Fruit fly (Drosophila melanogaster) whole organism, larva: ENCODE data around the gene CG17637.

Experiments used
- noc ChIP-seq: fragments of 200-800 bp; sonication (Bioruptor generic); optimal IDR thresholded peaks from 3 replicates; lab custom pipeline; 2019; ENCODE audit warnings: missing biosample characterization, mild to moderate bottlenecking, missing genetic modification characterization, moderate library complexity

The CG17637 gene

dm6 chr3L:20516519-20517178, 12.7 kb downstream of the CG17637 start:
- peak; percentile 68 for TF ChIP-seq noc (tag; lab: Kevin White, UChicago)

- no peak for TF ChIP-seq noc (tag; lab: Kevin White, UChicago)
Observed at dm6 chr3L:20517179-20517834, 13.3 kb downstream of the CG17637 start.

dm6 chr3L:20517897-20518804, 14.2 kb downstream of the CG17637 start:
- TF ChIP-seq noc (tag; lab: Kevin White, UChicago), result no peak

- TF ChIP-seq noc (tag; lab: Kevin White, UChicago), result peak; percentile 20
Observed at dm6 chr3L:20518805-20519503, 15.0 kb downstream of the CG17637 start, which contains the start of gene BNIP3. TSS of gene BNIP3 (minus strand) at chr3L:20519393.

dm6 chr3L:20520687-20521169, 16.7 kb downstream of the CG17637 start, which contains the start of the genes mTerf3 and CG5104:
TSS of gene mTerf3 (minus strand) at chr3L:20520772.
TSS of gene CG5104 (plus strand) at chr3L:20521009.
- peak; percentile 21 for TF ChIP-seq noc (tag; lab: Kevin White, UChicago)

dm6 chr3L:20524409-20525010, 20.5 kb downstream of the CG17637 start:
- TF ChIP-seq noc (tag; lab: Kevin White, UChicago), result peak; percentile 6

- TF ChIP-seq noc (tag; lab: Kevin White, UChicago), result no peak
Observed at dm6 chr3L:20525743-20526142, 21.8 kb downstream of the CG17637 start.

- no peak for TF ChIP-seq noc (tag; lab: Kevin White, UChicago)
Observed at dm6 chr3L:20526143-20526195, 22.0 kb downstream of the CG17637 start, which contains the start of gene Pss. TSS of gene Pss (minus strand) at chr3L:20526174.

dm6 chr3L:20526196-20526740, 22.3 kb downstream of the CG17637 start, which contains the start of gene Nubp2:
TSS of gene Nubp2 (plus strand) at chr3L:20526576.
- TF ChIP-seq noc (tag; lab: Kevin White, UChicago), result peak; percentile 95

dm6 chr3L:20529918-20530317, 25.9 kb downstream of the CG17637 start:
- no peak for TF ChIP-seq noc (tag; lab: Kevin White, UChicago)

dm6 chr3L:20530347-20531177, 26.6 kb downstream of the CG17637 start:
- TF ChIP-seq noc (tag; lab: Kevin White, UChicago), result no peak

- no peak for TF ChIP-seq noc (tag; lab: Kevin White, UChicago)
Observed at dm6 chr3L:20531257-20531656, 27.3 kb downstream of the CG17637 start.

- TF ChIP-seq noc (tag; lab: Kevin White, UChicago), result no peak
Observed at dm6 chr3L:20533409-20533808, 29.4 kb downstream of the CG17637 start, which contains the start of gene CG13250. TSS of gene CG13250 (plus strand) at chr3L:20533709.

dm6 chr3L:20536919-20537318, 32.9 kb downstream of the CG17637 start:
- TF ChIP-seq noc (tag; lab: Kevin White, UChicago), result no peak
